Fruit fly (Drosophila melanogaster): ENCODE data around the gene Oli.

Gene Oli

dm6 chr2L:17615471-17615870, 26.5 kb downstream of the Oli start (continued):
- TF ChIP-seq Bgb (GFP tag; IDR thresholded peaks at IDR 0.05; ENCODE audit: partially characterized antibody) (no peak), E2f2 (GFP tag; IDR thresholded peaks at IDR 0.05) (no peak), CG15601 (tag; optimal IDR thresholded peaks at IDR 0.05) (no peak), Xbp1 (GFP tag; optimal IDR thresholded peaks at IDR 0.05) (no peak), grau (tag; optimal IDR thresholded peaks at IDR 0.05) (no peak), CG15269 (tag; optimal IDR thresholded peaks at IDR 0.05) (peak; percentile 23), CG34422 (GFP tag; IDR thresholded peaks at IDR 0.05) (no peak), Deaf1 (tag; optimal IDR thresholded peaks at IDR 0.05) (no peak), CoRest (tag; optimal IDR thresholded peaks at IDR 0.05) (peak; percentile 23), lmd (GFP tag; IDR thresholded peaks at IDR 0.05) (0 out of 2 replicates have a peak, but pooled peaks have one; percentile 17), CG32532 (GFP tag; IDR thresholded peaks at IDR 0.05) (no peak), Usf (GFP tag; optimal IDR thresholded peaks at IDR 0.05) (no peak), Meics (GFP tag; optimal IDR thresholded peaks at IDR 0.05) (peak; percentile 17)

dm6 chr2L:17621194-17621593, 32.2 kb downstream of the Oli start:
- TF ChIP-seq Trl (optimal IDR thresholded peaks at IDR 0.05) (peak; percentile 63 to 74), Trl (GFP tag; optimal IDR thresholded peaks at IDR 0.05) (no peak), hkb (optimal IDR thresholded peaks at IDR 0.05) (no peak), hkb (GFP tag; IDR thresholded peaks at IDR 0.05) (no peak), CG3163 (GFP tag; optimal IDR thresholded peaks at IDR 0.05) (peak; percentile 89)

DNA sequence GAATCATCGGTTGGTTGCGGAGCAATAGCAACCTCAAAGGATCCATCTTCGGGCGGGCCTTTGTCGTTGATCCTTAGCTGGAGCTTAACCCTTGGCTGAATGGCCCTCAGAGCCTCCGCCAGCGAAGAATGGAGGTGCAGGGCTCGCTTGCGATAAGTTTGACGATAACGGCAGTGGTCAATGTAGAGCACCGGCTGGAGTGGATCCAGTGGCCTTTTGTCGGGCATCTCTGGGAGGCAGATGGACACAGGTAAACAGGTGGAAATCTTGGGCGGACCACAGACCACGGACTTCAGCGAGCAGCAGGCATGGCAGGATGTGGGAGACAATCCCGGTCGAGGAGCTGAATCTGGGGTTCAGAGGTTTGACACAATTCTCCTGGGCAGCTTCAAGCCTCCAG, 37.0 kb downstream of the Oli start, which contains the start of gene CG15147:
Gene CG15147 (minus strand): TSS at position 390 of the 400 bp plus-strand sequence.
- TF ChIP-seq Ets65A (GFP tag) (peak; percentile 91), CG11398 (GFP tag; optimal IDR thresholded peaks at IDR 0.05) (no peak)

- no peak for TF ChIP-seq Antp (GFP tag; optimal IDR thresholded peaks at IDR 0.05)
- TF ChIP-seq zfh1 (GFP tag; IDR thresholded peaks at IDR 0.05) = no peak
- no peak for TF ChIP-seq CG12299 (tag; optimal IDR thresholded peaks at IDR 0.05)
- no peak for TF ChIP-seq CG2678 (tag; optimal IDR thresholded peaks at IDR 0.05)
- TF ChIP-seq CG1603 (tag; optimal IDR thresholded peaks at IDR 0.05) = no peak
- no peak for TF ChIP-seq CG18011 (GFP tag; optimal IDR thresholded peaks at IDR 0.05)
- TF ChIP-seq bcd (GFP tag; optimal IDR thresholded peaks at IDR 0.05) = no peak
- TF ChIP-seq CG6765 (GFP tag; optimal IDR thresholded peaks at IDR 0.05) = no peak
- no peak for TF ChIP-seq kni (GFP tag; optimal IDR thresholded peaks at IDR 0.05)
- no peak for TF ChIP-seq CG6654 (GFP tag; optimal IDR thresholded peaks at IDR 0.05)
- TF ChIP-seq rib (GFP tag; IDR thresholded peaks at IDR 0.05) = no peak
- TF ChIP-seq CG8290 (GFP tag; optimal IDR thresholded peaks at IDR 0.05) = no peak
- TF ChIP-seq CG8290 (tag; optimal IDR thresholded peaks at IDR 0.05) = no peak
- TF ChIP-seq Ada2b (GFP tag; IDR thresholded peaks at IDR 0.05) = no peak
- no peak for TF ChIP-seq CG2129 (GFP tag; IDR thresholded peaks at IDR 0.05; ENCODE audit: partially characterized antibody)
- no peak for TF ChIP-seq cad (GFP tag; optimal IDR thresholded peaks at IDR 0.05)
- no peak for TF ChIP-seq CG2116 (GFP tag; optimal IDR thresholded peaks at IDR 0.05)
- no peak for TF ChIP-seq CG12769 (tag; optimal IDR thresholded peaks at IDR 0.05)
Measured at dm6 chr2L:17627559-17627958, 38.6 kb downstream of the Oli start, which contains the start of gene CG43054. Gene CG43054, plus strand, starts transcription at chr2L:17627859.

Data from whole organism, embryonic.